Fruit fly (Drosophila melanogaster) whole organism, embryonic: ENCODE results near the gene CG15880.

Experiments
- Asciz ChIP-seq: fragments of 200-800 bp; sonication (Bioruptor generic); optimal IDR thresholded peaks from 2 replicates; lab custom pipeline; 2017; ENCODE audit warnings: missing biosample characterization, mild to moderate bottlenecking, missing genetic modification characterization, missing genetic modification reagents
- BtbVII ChIP-seq: fragments of 200-800 bp; sonication (Bioruptor generic); optimal IDR thresholded peaks from 3 replicates; lab custom pipeline; 2017; ENCODE audit warnings: missing biosample characterization, mild to moderate bottlenecking, missing genetic modification characterization
- CG10209 ChIP-seq: fragments of 200-800 bp; sonication (Bioruptor generic); optimal IDR thresholded peaks from 3 replicates; lab custom pipeline; 2017; ENCODE audit warnings: missing biosample characterization, mild to moderate bottlenecking, missing genetic modification characterization, missing genetic modification reagents
- CG10959 ChIP-seq: fragments of 200-800 bp; sonication (Bioruptor generic); IDR thresholded peaks from 2 replicates; pipeline ENCODE4 v1.3.6; 2022; ENCODE audit warnings: missing biosample characterization, missing genetic modification characterization
- CG12071 ChIP-seq: fragments of 200-800 bp; sonication (Bioruptor generic); optimal IDR thresholded peaks from 3 replicates; lab custom pipeline; 2018; ENCODE audit warnings: missing biosample characterization, mild to moderate bottlenecking, missing genetic modification characterization
- CG12155 ChIP-seq: fragments of 200-800 bp; sonication (Bioruptor generic); optimal IDR thresholded peaks from 3 replicates; lab custom pipeline; 2016; ENCODE audit warnings: missing biosample characterization, missing genetic modification characterization
- CG15479 ChIP-seq: fragments of 200-800 bp; sonication (Bioruptor generic); optimal IDR thresholded peaks from 3 replicates; lab custom pipeline; 2019; ENCODE audit warnings: missing biosample characterization, mild to moderate bottlenecking, missing genetic modification characterization, moderate library complexity
- CG15696 ChIP-seq: fragments of 200-800 bp; sonication (Bioruptor generic); optimal IDR thresholded peaks from 2 replicates; lab custom pipeline; 2019; ENCODE audit warnings: missing biosample characterization, mild to moderate bottlenecking, missing genetic modification characterization, moderate library complexity
- CG1647 ChIP-seq: fragments of 200-800 bp; sonication (Bioruptor generic); optimal IDR thresholded peaks from 3 replicates; lab custom pipeline; 2016; ENCODE audit warnings: missing biosample characterization, missing genetic modification characterization
- CG1832 ChIP-seq: fragments of 200-800 bp; sonication (Bioruptor generic); optimal IDR thresholded peaks from 2 replicates; lab custom pipeline; 2017; ENCODE audit warnings: missing biosample characterization, mild to moderate bottlenecking, missing genetic modification characterization, inconsistent platforms
- CG2116 ChIP-seq: fragments of 200-800 bp; sonication (Bioruptor generic); optimal IDR thresholded peaks from 3 replicates; lab custom pipeline; 2018; ENCODE audit warnings: missing biosample characterization, mild to moderate bottlenecking, missing genetic modification characterization
- CG31365 ChIP-seq: fragments of 200-800 bp; sonication (Bioruptor generic); optimal IDR thresholded peaks from 2 replicates; lab custom pipeline; 2018; ENCODE audit warnings: missing biosample characterization, mild to moderate bottlenecking, missing genetic modification characterization
- CG33557 ChIP-seq: fragments of 200-800 bp; sonication (Bioruptor generic); optimal IDR thresholded peaks from 2 replicates; lab custom pipeline; 2019; ENCODE audit warnings: missing biosample characterization, mild to moderate bottlenecking, missing genetic modification characterization, moderate library complexity
- CG34422 ChIP-seq: fragments of 200-800 bp; sonication (Bioruptor generic); IDR thresholded peaks from 3 replicates; pipeline ENCODE4 v1.3.6; 2022; ENCODE audit warnings: missing biosample characterization, missing genetic modification characterization
- CG9797 ChIP-seq: fragments of 200-800 bp; sonication (Bioruptor generic); optimal IDR thresholded peaks from 3 replicates; lab custom pipeline; 2018; ENCODE audit warnings: missing biosample characterization, mild to moderate bottlenecking, missing genetic modification characterization
- Dll ChIP-seq: fragments of 200-800 bp; sonication (Bioruptor generic); IDR thresholded peaks from 4 replicates; pipeline ENCODE4 v1.3.6; 2022; ENCODE audit warnings: missing biosample characterization, missing genetic modification characterization; ENCODE audit not compliant: partially characterized antibody
- E2f1 ChIP-seq: fragments of 200-800 bp; sonication (Bioruptor generic); IDR thresholded peaks from 2 replicates; pipeline ENCODE4 v1.3.6; 2022; ENCODE audit warnings: missing biosample characterization, missing genetic modification characterization
- Ets65A ChIP-seq: fragments of 200-800 bp; sonication (Bioruptor generic); peaks from one replicate; lab custom pipeline; 2016; ENCODE audit warnings: missing biosample characterization, missing genetic modification characterization
- Hey ChIP-seq: fragments of 200-800 bp; sonication (Bioruptor generic); optimal IDR thresholded peaks from 3 replicates; lab custom pipeline; 2018; ENCODE audit warnings: missing biosample characterization, mild to moderate bottlenecking, missing genetic modification characterization
- NK7.1 ChIP-seq: fragments of 200-800 bp; sonication (Bioruptor generic); optimal IDR thresholded peaks from 3 replicates; lab custom pipeline; 2016; ENCODE audit warnings: missing biosample characterization, missing genetic modification characterization
- Oaz ChIP-seq: fragments of 200-800 bp; sonication (Bioruptor generic); IDR thresholded peaks from 2 replicates; pipeline ENCODE4 v1.3.6; 2022; ENCODE audit warnings: missing biosample characterization, missing genetic modification characterization
- Sox100B ChIP-seq: fragments of 200-800 bp; sonication (Bioruptor generic); optimal IDR thresholded peaks from 3 replicates; lab custom pipeline; 2018; ENCODE audit warnings: missing biosample characterization, mild to moderate bottlenecking, missing genetic modification characterization
- amos ChIP-seq: fragments of 200-800 bp; sonication (Bioruptor generic); IDR thresholded peaks from 2 replicates; pipeline ENCODE4 v1.3.6; 2022; ENCODE audit warnings: missing biosample characterization, missing genetic modification characterization; ENCODE audit not compliant: partially characterized antibody
- aop ChIP-seq: fragments of 200-800 bp; sonication (Bioruptor generic); IDR thresholded peaks from 2 replicates; pipeline ENCODE4 v1.3.6; 2022; ENCODE audit warnings: missing biosample characterization, missing genetic modification characterization
- ap ChIP-seq: fragments of 200-800 bp; sonication (Bioruptor generic); IDR thresholded peaks from 2 replicates; pipeline ENCODE4 v1.3.6; 2022; ENCODE audit warnings: missing biosample characterization, missing genetic modification characterization
- bigmax ChIP-seq: fragments of 200-800 bp; sonication (Bioruptor generic); optimal IDR thresholded peaks from 2 replicates; lab custom pipeline; 2018; ENCODE audit warnings: missing biosample characterization, mild to moderate bottlenecking, missing genetic modification characterization
- cato ChIP-seq: fragments of 200-800 bp; sonication (Bioruptor generic); optimal IDR thresholded peaks from 2 replicates; lab custom pipeline; 2016; ENCODE audit warnings: missing biosample characterization, missing genetic modification characterization, borderline replicate concordance
- corto ChIP-seq: fragments of 200-800 bp; sonication (Bioruptor generic); optimal IDR thresholded peaks from 2 replicates; lab custom pipeline; 2016; ENCODE audit warnings: missing biosample characterization, mild to moderate bottlenecking, missing genetic modification characterization, moderate library complexity
- dimm ChIP-seq: fragments of 200-800 bp; sonication (Bioruptor generic); IDR thresholded peaks from 2 replicates; pipeline ENCODE4 v1.3.6; 2022; ENCODE audit warnings: missing biosample characterization, missing genetic modification characterization
- eve ChIP-seq, 2 experiments: fragments of >200 bp; optimal IDR thresholded peaks; 2 replicates each; lab custom pipeline; 2017; ENCODE audit warnings: missing biosample characterization in 2 of 2, missing genetic modification characterization in 2 of 2
- grau ChIP-seq: fragments of 200-800 bp; optimal IDR thresholded peaks from 3 replicates; lab custom pipeline; 2019; ENCODE audit warnings: missing biosample characterization, mild to moderate bottlenecking, missing genetic modification characterization, moderate library complexity
- gro ChIP-seq: fragments of 200-800 bp; sonication (Bioruptor generic); optimal IDR thresholded peaks from 2 replicates; lab custom pipeline; 2016; ENCODE audit warnings: missing biosample characterization, missing genetic modification characterization
- gsb ChIP-seq: fragments of 200-800 bp; sonication (Bioruptor generic); IDR thresholded peaks from 2 replicates; pipeline ENCODE4 v1.3.6; 2022; ENCODE audit warnings: missing biosample characterization, missing genetic modification characterization
- gsb-n ChIP-seq: fragments of 200-800 bp; sonication (Bioruptor generic); optimal IDR thresholded peaks from 3 replicates; lab custom pipeline; 2018; ENCODE audit warnings: missing biosample characterization, mild to moderate bottlenecking, missing genetic modification characterization
- hbn ChIP-seq: fragments of 200-800 bp; sonication (Bioruptor generic); IDR thresholded peaks from 2 replicates; pipeline ENCODE4 v1.3.6; 2022; ENCODE audit warnings: missing biosample characterization, missing genetic modification characterization; ENCODE audit not compliant: partially characterized antibody
- hth ChIP-seq: fragments of >200 bp; optimal IDR thresholded peaks from 2 replicates; lab custom pipeline; 2017; ENCODE audit warnings: inconsistent platforms
- ind ChIP-seq: fragments of 200-800 bp; sonication (Bioruptor generic); optimal IDR thresholded peaks from 3 replicates; lab custom pipeline; 2016; ENCODE audit warnings: missing biosample characterization, missing genetic modification characterization
- jing ChIP-seq: fragments of 200-800 bp; sonication (Bioruptor generic); optimal IDR thresholded peaks from 2 replicates; lab custom pipeline; 2018; ENCODE audit warnings: missing biosample characterization, mild to moderate bottlenecking, missing genetic modification characterization
- ken ChIP-seq: fragments of 200-800 bp; sonication (Bioruptor generic); IDR thresholded peaks from 3 replicates; pipeline ENCODE4 v1.3.6; 2022; ENCODE audit warnings: missing biosample characterization, missing genetic modification characterization
- lbe ChIP-seq: fragments of 200-800 bp; sonication (Bioruptor generic); optimal IDR thresholded peaks from 2 replicates; lab custom pipeline; 2016; ENCODE audit warnings: missing biosample characterization, mild to moderate bottlenecking, missing genetic modification characterization
- nmo ChIP-seq: fragments of 200-800 bp; sonication (Bioruptor generic); optimal IDR thresholded peaks from 2 replicates; lab custom pipeline; 2018; ENCODE audit warnings: missing biosample characterization, mild to moderate bottlenecking, missing genetic modification characterization, moderate library complexity
- p53 ChIP-seq: fragments of 200-800 bp; sonication (Bioruptor generic); optimal IDR thresholded peaks from 2 replicates; lab custom pipeline; 2016; ENCODE audit warnings: missing biosample characterization, missing genetic modification characterization
- pfk ChIP-seq: fragments of 200-800 bp; sonication (Bioruptor generic); optimal IDR thresholded peaks from 2 replicates; lab custom pipeline; 2018; ENCODE audit warnings: missing biosample characterization, mild to moderate bottlenecking, missing genetic modification characterization, moderate library complexity
- prd ChIP-seq, 3 experiments: fragments of >200 bp in 2 of 3; fragments of 200-800 bp in 1 of 3; sonication (Bioruptor generic) in 1 of 3; optimal IDR thresholded peaks in 2 of 3; IDR thresholded peaks in 1 of 3; 2 replicates in 2 of 3; 3 replicates in 1 of 3; pipeline versions ENCODE4 v1.3.6 to Lab custom; 2017 to 2022; ENCODE audit warnings: missing biosample characterization in 1 of 3, missing genetic modification characterization in 1 of 3
- ranshi ChIP-seq: fragments of 200-800 bp; sonication (Bioruptor generic); IDR thresholded peaks from 2 replicates; pipeline ENCODE4 v1.3.6; 2022; ENCODE audit warnings: missing biosample characterization, missing genetic modification characterization
- seq ChIP-seq: fragments of 200-800 bp; sonication (Bioruptor generic); IDR thresholded peaks from 2 replicates; pipeline ENCODE4 v1.3.6; 2022; ENCODE audit warnings: missing biosample characterization, missing genetic modification characterization
- sisA ChIP-seq: fragments of 200-800 bp; sonication (Bioruptor generic); IDR thresholded peaks from 2 replicates; pipeline ENCODE4 v1.3.6; 2022; ENCODE audit warnings: missing biosample characterization, missing genetic modification characterization
- sug ChIP-seq: fragments of 200-800 bp; optimal IDR thresholded peaks from 2 replicates; lab custom pipeline; 2019; ENCODE audit warnings: missing biosample characterization, mild to moderate bottlenecking, missing genetic modification characterization, moderate library complexity
- tna ChIP-seq: fragments of 200-800 bp; sonication (Bioruptor generic); IDR thresholded peaks from 2 replicates; pipeline ENCODE4 v1.3.6; 2022; ENCODE audit warnings: missing biosample characterization, missing genetic modification characterization; ENCODE audit not compliant: partially characterized antibody
- trh ChIP-seq: fragments of 200-800 bp; sonication (Bioruptor generic); optimal IDR thresholded peaks from 2 replicates; lab custom pipeline; 2016; ENCODE audit warnings: missing biosample characterization, missing genetic modification characterization

CG15880 gene

DNA sequence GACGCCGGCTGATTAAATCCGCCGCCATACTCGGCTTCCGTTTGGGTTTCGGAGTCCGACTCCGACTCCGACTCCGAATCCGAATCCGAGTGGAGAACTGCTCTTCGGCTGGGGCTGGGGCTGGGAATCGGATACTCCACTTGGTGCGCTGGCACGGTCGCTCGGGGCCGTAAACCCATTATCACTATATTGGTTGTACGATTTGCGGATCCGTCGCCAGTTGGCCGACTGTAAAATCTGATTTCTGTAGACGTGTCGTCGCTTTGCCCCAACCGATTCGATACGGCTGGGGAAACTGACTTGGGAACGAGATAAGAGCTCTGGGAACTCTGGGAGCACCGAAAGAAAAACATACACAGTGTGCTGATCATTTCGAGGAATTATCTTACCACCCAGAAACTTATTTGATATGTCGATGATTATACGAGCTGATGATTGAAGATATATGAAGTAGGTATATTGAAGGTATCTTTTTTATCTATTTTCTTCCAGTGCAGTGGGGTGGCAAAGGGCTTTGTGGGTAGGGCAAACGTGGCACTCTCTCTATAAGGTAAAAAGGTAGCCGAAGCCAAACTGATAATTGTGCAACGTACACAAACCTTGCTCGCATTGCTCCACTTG, 40.3 kb upstream of the CG15880 start (continued):
- TF ChIP-seq CG12071 (no peak), CG2116 (GFP tag; lab: Kevin White, UChicago) (peak; percentile 7), trh (GFP tag; lab: Kevin White, UChicago) (no peak), cato (no peak), corto (GFP tag; lab: Kevin White, UChicago) (no peak), ken (GFP tag; lab: Robert Waterston, UW) (peak; percentile 53; the same call in 1 of the 3 replicates), aop (GFP tag; lab: Robert Waterston, UW) (no peak), Asciz (peak; percentile 45), jing (peak; percentile 12), CG15479 (no peak), nmo (GFP tag; lab: Kevin White, UChicago) (peak; percentile 32), Oaz (peak; percentile 42; the same call in 1 of the 2 replicates), Sox100B (peak; percentile 12), sug (tag; lab: Kevin White, UChicago) (peak; percentile 82), BtbVII (GFP tag; lab: Kevin White, UChicago) (no peak), CG34422 (GFP tag; lab: Robert Waterston, UW) (peak; percentile 16; the same call in 1 of the 3 replicates), hth (lab: Kevin White, UChicago) (no peak), ind (GFP tag; lab: Kevin White, UChicago) (peak; percentile 34), CG15696 (tag; lab: Kevin White, UChicago) (no peak), grau (tag; lab: Kevin White, UChicago) (peak; percentile 45), CG1832 (GFP tag; lab: Kevin White, UChicago) (no peak), sisA (GFP tag; lab: Robert Waterston, UW) (peak; percentile 76), CG1647 (GFP tag; lab: Kevin White, UChicago) (no peak), gro (GFP tag; lab: Kevin White, UChicago) (no peak), amos (GFP tag; lab: Robert Waterston, UW) (no peak), ap (GFP tag; lab: Robert Waterston, UW) (peak; percentile 59; the same call in 1 of the 2 replicates), tna (GFP tag; lab: Robert Waterston, UW) (no peak), bigmax (GFP tag; lab: Kevin White, UChicago) (no peak), seq (GFP tag; lab: Robert Waterston, UW) (no peak), CG10959 (GFP tag; lab: Robert Waterston, UW) (no peak), prd (optimal IDR thresholded peaks at IDR 0.05; lab: Kevin White, UChicago) (no peak), prd (GFP tag; IDR thresholded peaks at IDR 0.05; lab: Robert Waterston, UW) (peak; percentile 60; the same call in 2 of the 3 replicates), CG9797 (GFP tag; lab: Kevin White, UChicago) (no peak), hbn (no peak), gsb-n (tag; lab: Kevin White, UChicago) (peak; percentile 38), CG31365 (no peak), NK7.1 (GFP tag; lab: Kevin White, UChicago) (peak; percentile 8), Dll (no peak), ranshi (peak; percentile 38; the same call in 1 of the 2 replicates), CG10209 (peak; percentile 47), lbe (no peak), E2f1 (GFP tag; lab: Robert Waterston, UW) (peak; percentile 64), CG12155 (GFP tag; lab: Kevin White, UChicago) (no peak), Ets65A (peak; percentile 46), dimm (GFP tag; lab: Robert Waterston, UW) (0 out of 2 replicates have a peak, but pooled peaks have one; percentile 11), CG33557 (GFP tag; lab: Kevin White, UChicago) (peak; percentile 4), Hey (no peak), eve (GFP tag; optimal IDR thresholded peaks at IDR 0.05; lab: Kevin White, UChicago) (no peak), pfk (GFP tag; lab: Kevin White, UChicago) (no peak), p53 (GFP tag; lab: Kevin White, UChicago) (no peak), gsb (GFP tag; lab: Robert Waterston, UW) (no peak)
